Worm (Caenorhabditis elegans) whole organism, late embryonic: ENCODE data around the gene F53B3.6.

Source experiments
- C38D4.7 ChIP-seq: fragments of 200-800 bp; sonication (Bioruptor generic); optimal IDR thresholded peaks from 2 replicates; lab custom pipeline; 2018; ENCODE audit warnings: mild to moderate bottlenecking, missing genetic modification characterization, moderate library complexity, missing compliant biosample characterization
- F13H6.1 ChIP-seq: sonication (generic microtip); optimal IDR thresholded peaks from 2 replicates; lab custom pipeline; 2016; ENCODE audit warnings: missing genetic modification characterization, missing compliant biosample characterization
- K09A11.1 ChIP-seq: sonication (generic microtip); optimal IDR thresholded peaks from 2 replicates; lab custom pipeline; 2017; ENCODE audit warnings: antibody characterized with exemption, mild to moderate bottlenecking, missing genetic modification characterization, missing compliant biosample characterization; ENCODE audit not compliant: insufficient read depth
- T23F11.4 ChIP-seq: fragments of 200-800 bp; sonication (Bioruptor generic); optimal IDR thresholded peaks from 2 replicates; lab custom pipeline; 2018; ENCODE audit warnings: mild to moderate bottlenecking, missing genetic modification characterization, missing compliant biosample characterization
- Y22D7AL.16 ChIP-seq: sonication (generic microtip); optimal IDR thresholded peaks from 2 replicates; lab custom pipeline; 2016; ENCODE audit warnings: missing genetic modification characterization, missing compliant biosample characterization
- ahr-1 ChIP-seq: sonication (generic microtip); optimal IDR thresholded peaks from 2 replicates; lab custom pipeline; 2016; ENCODE audit warnings: missing genetic modification characterization, missing compliant biosample characterization
- ceh-18 ChIP-seq: sonication (generic microtip); optimal IDR thresholded peaks from 2 replicates; lab custom pipeline; 2016; ENCODE audit warnings: missing genetic modification characterization, missing compliant biosample characterization
- ceh-19 ChIP-seq: fragments of 200-800 bp; sonication (Bioruptor generic); optimal IDR thresholded peaks from 2 replicates; lab custom pipeline; 2018; ENCODE audit warnings: mild to moderate bottlenecking, missing genetic modification characterization, missing compliant biosample characterization
- ceh-22 ChIP-seq: sonication (generic microtip); optimal IDR thresholded peaks from 2 replicates; lab custom pipeline; 2017; ENCODE audit warnings: missing biosample characterization, missing genetic modification characterization
- ceh-24 ChIP-seq: sonication (generic microtip); optimal IDR thresholded peaks from 2 replicates; lab custom pipeline; 2016; ENCODE audit warnings: mild to moderate bottlenecking, missing genetic modification characterization, missing compliant biosample characterization
- ceh-31 ChIP-seq: sonication (generic microtip); optimal IDR thresholded peaks from 2 replicates; lab custom pipeline; 2016; ENCODE audit warnings: missing genetic modification characterization, missing compliant biosample characterization
- ceh-34 ChIP-seq: sonication (generic microtip); optimal IDR thresholded peaks from 2 replicates; lab custom pipeline; 2016; ENCODE audit warnings: mild to moderate bottlenecking, missing genetic modification characterization, missing compliant biosample characterization
- ceh-48 ChIP-seq: sonication (generic microtip); optimal IDR thresholded peaks from 2 replicates; lab custom pipeline; 2016; ENCODE audit warnings: missing genetic modification characterization, inconsistent platforms, missing compliant biosample characterization
- ceh-6 ChIP-seq: fragments of 200-800 bp; sonication (Bioruptor generic); optimal IDR thresholded peaks from 2 replicates; lab custom pipeline; 2018; ENCODE audit warnings: mild to moderate bottlenecking, missing genetic modification characterization, missing compliant biosample characterization
- che-1 ChIP-seq: sonication (generic microtip); optimal IDR thresholded peaks from 2 replicates; lab custom pipeline; 2016; ENCODE audit warnings: mild to moderate bottlenecking, missing genetic modification characterization, missing compliant biosample characterization
- dmd-4 ChIP-seq: sonication (generic microtip); optimal IDR thresholded peaks from 2 replicates; lab custom pipeline; 2016; ENCODE audit warnings: borderline replicate concordance, missing genetic modification characterization, missing compliant biosample characterization
- fkh-10 ChIP-seq: fragments of 150-350 bp; optimal IDR thresholded peaks from 2 replicates; lab custom pipeline; 2014; ENCODE audit warnings: missing biosample characterization, missing genetic modification reagents, missing genetic modification characterization
- fkh-6 ChIP-seq: sonication (generic microtip); optimal IDR thresholded peaks from 2 replicates; lab custom pipeline; 2016; ENCODE audit warnings: missing genetic modification characterization, missing compliant biosample characterization
- gmeb-2 ChIP-seq: sonication (generic microtip); optimal IDR thresholded peaks from 2 replicates; lab custom pipeline; 2016; ENCODE audit warnings: missing genetic modification characterization, inconsistent platforms, missing compliant biosample characterization
- hlh-15 ChIP-seq: sonication (generic microtip); optimal IDR thresholded peaks from 2 replicates; lab custom pipeline; 2016; ENCODE audit warnings: missing genetic modification characterization, missing compliant biosample characterization
- hlh-30 ChIP-seq: sonication (generic microtip); optimal IDR thresholded peaks from 2 replicates; lab custom pipeline; 2017; ENCODE audit warnings: antibody characterized with exemption, missing genetic modification characterization, missing compliant biosample characterization; ENCODE audit not compliant: insufficient read depth
- hlh-6 ChIP-seq: sonication (generic microtip); optimal IDR thresholded peaks from 2 replicates; lab custom pipeline; 2016; ENCODE audit warnings: missing genotype, missing genetic modification characterization, missing compliant biosample characterization
- lim-6 ChIP-seq: sonication (generic microtip); optimal IDR thresholded peaks from 2 replicates; lab custom pipeline; 2016; ENCODE audit warnings: missing genetic modification characterization, missing compliant biosample characterization
- nfya-1 ChIP-seq: sonication (generic microtip); optimal IDR thresholded peaks from 2 replicates; lab custom pipeline; 2017; ENCODE audit warnings: missing genetic modification characterization, mild to moderate bottlenecking, missing compliant biosample characterization, antibody characterized with exemption, moderate library complexity
- nhr-11 ChIP-seq: fragments of 150-350 bp; optimal IDR thresholded peaks from 2 replicates; lab custom pipeline; 2014; ENCODE audit warnings: missing biosample characterization, missing genetic modification characterization
- pat-9 ChIP-seq: fragments of 200-800 bp; sonication (Bioruptor generic); optimal IDR thresholded peaks from 2 replicates; lab custom pipeline; 2018; ENCODE audit warnings: mild to moderate bottlenecking, missing genetic modification characterization, moderate library complexity, missing compliant biosample characterization
- pha-2 ChIP-seq: sonication (generic microtip); optimal IDR thresholded peaks from 2 replicates; lab custom pipeline; 2017; ENCODE audit warnings: mild to moderate bottlenecking, missing genetic modification characterization, missing compliant biosample characterization
- pqm-1 ChIP-seq: sonication (generic microtip); optimal IDR thresholded peaks from 2 replicates; lab custom pipeline; 2016; ENCODE audit warnings: missing genetic modification characterization, missing compliant biosample characterization
- rnt-1 ChIP-seq: sonication (generic microtip); optimal IDR thresholded peaks from 2 replicates; lab custom pipeline; 2016; ENCODE audit warnings: missing genetic modification characterization, missing compliant biosample characterization
- sdc-2 ChIP-seq: sonication (generic microtip); optimal IDR thresholded peaks from 2 replicates; lab custom pipeline; 2016; ENCODE audit warnings: missing genotype, missing genetic modification characterization, missing compliant biosample characterization
- syd-9 ChIP-seq: sonication (generic microtip); optimal IDR thresholded peaks from 2 replicates; lab custom pipeline; 2016; ENCODE audit warnings: mild to moderate bottlenecking, missing genetic modification characterization, moderate library complexity, missing compliant biosample characterization
- tbx-2 ChIP-seq: sonication (generic microtip); optimal IDR thresholded peaks from 2 replicates; lab custom pipeline; 2016; ENCODE audit warnings: missing genetic modification characterization, missing compliant biosample characterization
- ttx-3 ChIP-seq: sonication (generic microtip); optimal IDR thresholded peaks from 2 replicates; lab custom pipeline; 2016; ENCODE audit warnings: missing genetic modification reagents, missing genetic modification characterization, missing compliant biosample characterization
- unc-55 ChIP-seq: sonication (generic microtip); optimal IDR thresholded peaks from 2 replicates; lab custom pipeline; 2017; ENCODE audit warnings: missing biosample characterization, missing genetic modification reagents, missing genetic modification characterization
- zip-5 ChIP-seq: sonication (generic microtip); optimal IDR thresholded peaks from 2 replicates; lab custom pipeline; 2016; ENCODE audit warnings: missing genetic modification characterization, missing compliant biosample characterization

The F53B3.6 gene

DNA sequence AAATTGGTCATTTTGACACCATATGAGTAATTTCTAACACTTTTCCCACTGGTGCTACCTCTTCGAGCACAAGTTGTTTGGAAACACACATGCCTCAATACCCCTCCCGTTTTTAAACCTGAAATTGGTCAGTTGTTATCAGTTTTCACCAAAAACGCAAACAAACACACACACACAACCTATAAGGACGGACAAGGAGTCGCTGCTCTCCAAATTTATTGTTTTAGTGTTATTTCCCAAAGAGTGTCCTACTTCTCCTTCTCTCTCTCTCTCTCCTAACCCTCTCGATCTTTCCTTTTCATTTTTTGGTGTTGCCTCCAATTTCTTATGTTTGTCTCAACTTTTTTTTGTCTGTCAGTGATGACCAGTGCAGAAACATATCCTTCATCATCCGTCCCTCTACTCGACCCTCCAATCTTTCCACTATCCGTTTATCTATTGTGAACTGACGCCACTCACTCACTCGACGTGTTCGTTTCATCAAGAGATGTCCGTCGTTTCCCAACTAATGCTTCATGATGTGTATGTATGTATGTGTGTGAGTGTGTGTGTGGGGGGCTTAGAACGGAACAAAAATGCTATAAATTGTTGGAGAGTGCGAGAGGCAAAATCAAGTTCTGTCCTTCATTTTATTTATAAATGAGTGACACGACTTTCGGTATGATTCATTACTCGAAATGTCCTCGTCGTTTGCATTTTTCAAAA, 39.8 kb downstream of the F53B3.6 start:
- TF ChIP-seq ceh-6 (GFP tag; lab: Kevin White, UChicago) (no peak), ceh-48 (no peak), tbx-2 (no peak), ceh-31 (tag; lab: Kevin White, UChicago) (no peak), pqm-1 (no peak), fkh-10 (GFP tag; lab: Kevin White, UChicago) (no peak), nhr-11 (tag; lab: Kevin White, UChicago) (no peak), fkh-6 (no peak), hlh-30 (tag; lab: Kevin White, UChicago) (no peak), nfya-1 (no peak)

DNA sequence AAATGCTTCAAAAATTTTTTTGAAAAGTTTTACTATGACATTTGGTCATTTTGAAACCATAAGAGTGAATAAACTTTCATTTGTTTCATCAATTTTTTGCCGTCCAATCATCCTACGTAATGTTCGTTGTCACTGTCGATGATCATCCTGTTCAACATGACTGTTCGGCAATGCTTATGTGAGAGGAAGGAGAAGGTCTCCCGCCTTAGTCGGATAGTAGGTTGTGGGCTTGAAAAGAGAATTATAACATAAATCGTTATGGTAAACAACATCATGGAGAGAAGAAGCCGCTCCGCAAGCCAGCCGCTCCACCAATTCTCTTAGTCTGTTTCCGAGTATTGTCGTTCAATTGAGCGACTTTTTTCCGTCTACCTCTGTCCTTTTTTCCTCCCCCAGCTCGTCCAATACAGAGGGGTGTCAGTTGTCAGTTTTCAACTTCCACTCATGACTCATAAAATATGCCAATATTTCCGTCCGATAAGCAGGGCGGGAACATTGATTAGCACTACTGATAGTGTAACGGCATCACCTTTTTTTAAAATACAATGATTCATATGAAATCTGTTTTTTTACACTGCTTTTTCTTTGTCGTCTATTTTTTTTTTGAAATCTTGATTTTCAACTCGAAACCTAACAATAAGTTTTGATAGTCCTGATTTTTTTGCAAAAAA, 42.2 kb downstream of the F53B3.6 start:
- TF ChIP-seq lim-6 (tag; lab: Kevin White, UChicago) (no peak), ceh-22 (tag; lab: Kevin White, UChicago) (no peak), zip-5 (tag; lab: Kevin White, UChicago) (no peak), ceh-18 (no peak), pat-9 (tag; lab: Kevin White, UChicago) (no peak), sdc-2 (no peak), C38D4.7 (GFP tag; lab: Kevin White, UChicago) (no peak), gmeb-2 (tag; lab: Kevin White, UChicago) (no peak), F13H6.1 (no peak), hlh-15 (tag; lab: Kevin White, UChicago) (no peak), pqm-1 (no peak), ttx-3 (tag; lab: Kevin White, UChicago) (no peak), ceh-24 (tag; lab: Kevin White, UChicago) (no peak), hlh-6 (tag; lab: Kevin White, UChicago) (no peak), ceh-34 (no peak), dmd-4 (tag; lab: Kevin White, UChicago) (no peak), ceh-19 (GFP tag; lab: Kevin White, UChicago) (no peak), tbx-2 (no peak)

DNA sequence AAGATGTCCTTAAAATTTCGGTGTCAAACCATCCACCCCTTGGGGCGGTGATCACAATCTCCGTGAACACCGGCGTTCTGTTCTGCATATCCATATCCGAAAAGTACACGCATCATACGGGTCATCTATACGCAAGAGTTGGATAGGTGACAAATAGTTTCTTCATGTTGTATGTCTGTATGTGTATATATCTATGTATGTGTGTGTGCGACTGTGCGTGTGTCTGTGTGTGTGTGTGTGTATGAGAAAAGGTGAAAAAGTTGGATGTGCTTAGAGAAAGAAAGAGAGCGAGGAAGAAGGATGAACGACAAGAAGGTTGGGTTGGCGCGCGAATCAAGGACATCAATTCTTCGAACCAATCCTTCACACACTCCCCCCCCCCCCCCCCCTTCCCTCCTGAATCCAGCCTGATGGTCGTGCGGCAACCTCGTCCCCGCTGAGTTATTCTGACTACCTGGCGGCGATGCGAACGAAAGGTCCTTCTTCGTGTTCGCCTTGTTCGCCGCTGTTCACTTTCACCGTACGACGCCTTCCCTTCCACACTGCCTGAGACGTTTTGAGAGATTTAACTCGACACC, 43.4 kb downstream of the F53B3.6 start:
- TF ChIP-seq T23F11.4 (GFP tag; lab: Kevin White, UChicago) (peak; percentile 5), unc-55 (GFP tag; lab: Kevin White, UChicago) (no peak), ceh-6 (GFP tag; lab: Kevin White, UChicago) (peak; percentile 23), ahr-1 (tag; lab: Kevin White, UChicago) (no peak), rnt-1 (tag; lab: Kevin White, UChicago) (no peak)

DNA sequence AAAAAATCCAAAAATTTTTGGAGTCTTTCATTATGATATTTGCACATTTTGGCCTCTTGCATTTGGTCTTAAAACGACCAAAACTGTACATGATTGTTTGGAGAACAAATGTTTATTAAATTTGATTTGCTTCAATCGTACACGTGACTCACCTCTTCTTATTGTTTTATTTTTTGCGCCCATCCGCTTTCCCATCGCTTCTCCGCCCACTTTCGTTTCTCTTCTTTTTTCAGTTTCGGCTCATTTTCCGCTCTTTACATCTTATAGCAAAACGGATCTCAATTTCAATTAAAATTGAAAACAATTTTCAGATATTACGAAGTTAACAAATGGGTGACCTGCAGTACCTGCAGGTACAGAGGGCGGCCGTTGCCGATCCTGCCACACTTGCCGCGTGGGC, 45.2 kb downstream of the F53B3.6 start, which contains the start of gene nmy-1:
nmy-1 (plus strand) TSS at position 301 of the 400 bp plus-strand sequence.
- no peak for TF ChIP-seq che-1
- TF ChIP-seq C38D4.7 (GFP tag; lab: Kevin White, UChicago) = no peak
- no peak for TF ChIP-seq pha-2
- no peak for TF ChIP-seq fkh-10 (GFP tag; lab: Kevin White, UChicago)
- TF ChIP-seq syd-9 (tag; lab: Kevin White, UChicago) = no peak
- no peak for TF ChIP-seq ceh-6 (GFP tag; lab: Kevin White, UChicago)
- no peak for TF ChIP-seq Y22D7AL.16 (tag; lab: Kevin White, UChicago)
- no peak for TF ChIP-seq zip-5 (tag; lab: Kevin White, UChicago)
- no peak for TF ChIP-seq fkh-6
- TF ChIP-seq K09A11.1 (tag; lab: Kevin White, UChicago) = no peak
